Fruit fly (Drosophila melanogaster): Measurements from ENCODE around the gene Ras64B.

Ras64B gene

dm6 chr3L:4186659-4187058 is 47.8 kb downstream of the Ras64B start, which contains the start of gene VhaM9.7-c (continued):
- TF ChIP-seq jigr1 (GFP tag; IDR thresholded peaks at IDR 0.05) (no peak), NC2β (GFP tag; optimal IDR thresholded peaks at IDR 0.05) (peak; percentile 25), D19A (tag; optimal IDR thresholded peaks at IDR 0.05) (no peak), Nf-YA (GFP tag; IDR thresholded peaks at IDR 0.05) (no peak), CG17385 (GFP tag; optimal IDR thresholded peaks at IDR 0.05) (peak; percentile 56), pum (GFP tag; optimal IDR thresholded peaks at IDR 0.05) (no peak), eyg (GFP tag; optimal IDR thresholded peaks at IDR 0.05) (no peak), CG31388 (GFP tag; optimal IDR thresholded peaks at IDR 0.05) (no peak), Fer2 (tag; optimal IDR thresholded peaks at IDR 0.05) (no peak), CG14710 (tag; optimal IDR thresholded peaks at IDR 0.05) (peak; percentile 46), seq (GFP tag; IDR thresholded peaks at IDR 0.05) (no peak), CG13624 (GFP tag; optimal IDR thresholded peaks at IDR 0.05) (peak; percentile 47), gfzf (GFP tag; optimal IDR thresholded peaks at IDR 0.05) (peak; percentile 81), CG31224 (GFP tag; IDR thresholded peaks at IDR 0.05) (no peak), CG1024 (GFP tag; IDR thresholded peaks at IDR 0.05) (0 out of 2 replicates have a peak, but pooled peaks have one; percentile 7), Eip74EF (GFP tag; optimal IDR thresholded peaks at IDR 0.05) (no peak), sens (GFP tag) (peak; percentile 78), CG11085 (GFP tag; IDR thresholded peaks at IDR 0.05) (no peak), Mad (GFP tag; optimal IDR thresholded peaks at IDR 0.05) (peak; percentile 11), CG12391 (tag; optimal IDR thresholded peaks at IDR 0.05) (peak; percentile 16), ara (GFP tag; IDR thresholded peaks at IDR 0.05) (no peak), corto (GFP tag; optimal IDR thresholded peaks at IDR 0.05) (no peak), Xbp1 (GFP tag; optimal IDR thresholded peaks at IDR 0.05) (peak; percentile 53), CG32767 (GFP tag; IDR thresholded peaks at IDR 0.05) (no peak), croc (GFP tag; conservative IDR thresholded peaks at IDR 0.05) (no peak), Dip3 (GFP tag; optimal IDR thresholded peaks at IDR 0.05) (peak; percentile 8), dan (GFP tag; IDR thresholded peaks at IDR 0.05) (no peak), HmgZ (tag; optimal IDR thresholded peaks at IDR 0.05) (peak; percentile 60), CG14860 (GFP tag; IDR thresholded peaks at IDR 0.05; ENCODE audit: partially characterized antibody) (no peak), ttk (GFP tag; IDR thresholded peaks at IDR 0.05) (no peak), CG13296 (GFP tag; optimal IDR thresholded peaks at IDR 0.05) (peak; percentile 2), CG8388 (GFP tag; optimal IDR thresholded peaks at IDR 0.05) (no peak), Dp (GFP tag; optimal IDR thresholded peaks at IDR 0.05) (peak; percentile 80), CG15011 (GFP tag; optimal IDR thresholded peaks at IDR 0.05) (no peak), chm (GFP tag; IDR thresholded peaks at IDR 0.05) (no peak), PHDP (tag; optimal IDR thresholded peaks at IDR 0.05) (no peak), Lhr (GFP tag; optimal IDR thresholded peaks at IDR 0.05) (peak; percentile 17), BEAF-32 (GFP tag; optimal IDR thresholded peaks at IDR 0.05) (peak; percentile 20), nom (GFP tag; optimal IDR thresholded peaks at IDR 0.05) (no peak), fd64A (GFP tag; optimal IDR thresholded peaks at IDR 0.05) (no peak), CG11695 (GFP tag; IDR thresholded peaks at IDR 0.05) (no peak), CG8765 (GFP tag; IDR thresholded peaks at IDR 0.05) (no peak), Lpt (GFP tag; optimal IDR thresholded peaks at IDR 0.05) (no peak), hth (optimal IDR thresholded peaks at IDR 0.05) (no peak), sqz (GFP tag; optimal IDR thresholded peaks at IDR 0.05) (peak; percentile 6), Sox100B (GFP tag; optimal IDR thresholded peaks at IDR 0.05) (no peak), tap (tag; optimal IDR thresholded peaks at IDR 0.05) (no peak), CG32532 (GFP tag; IDR thresholded peaks at IDR 0.05) (no peak), knrl (GFP tag; IDR thresholded peaks at IDR 0.05; ENCODE audit: partially characterized antibody) (no peak), CG11456 (GFP tag; IDR thresholded peaks at IDR 0.05) (no peak), CG15269 (tag; optimal IDR thresholded peaks at IDR 0.05) (no peak), CG6689 (GFP tag; IDR thresholded peaks at IDR 0.05) (no peak)

Data from whole organism, embryonic.